Fruit fly (Drosophila melanogaster) whole organism, pupa: Measurements from ENCODE around the gene mst.

ENCODE experiments used
- Ets98B ChIP-seq: fragments of 200-800 bp; sonication (Bioruptor generic); IDR thresholded peaks from 2 replicates; pipeline ENCODE4 v1.3.6; 2022; ENCODE audit warnings: missing biosample characterization, missing genetic modification characterization
- fd96Ca ChIP-seq: fragments of 200-800 bp; sonication (Bioruptor generic); IDR thresholded peaks from 3 replicates; pipeline ENCODE4 v1.3.6; 2022; ENCODE audit warnings: missing biosample characterization, missing genetic modification characterization

- TF ChIP-seq fd96Ca (GFP tag; lab: Robert Waterston, UW): no peak
- TF ChIP-seq Ets98B: no peak
Measured at dm6 chrX:21378344-21378882, 10.4 kb upstream of the mst start.
